Worm (Caenorhabditis elegans): ENCODE data around the gene R08F11.1.

Gene R08F11.1

ce11 chrV:3784167-3784734, at the start of gene R08F11.1:
TSS of gene R08F11.1 (minus strand) at chrV:3784217.
- TF ChIP-seq tab-1 (GFP tag; IDR thresholded peaks at IDR 0.05) (no peak), med-1 (GFP tag; optimal IDR thresholded peaks at IDR 0.05; ENCODE audit: insufficient read depth) (no peak), klf-2 (GFP tag; conservative IDR thresholded peaks at IDR 0.05) (no peak), ref-1 (GFP tag; conservative IDR thresholded peaks at IDR 0.05) (no peak), T22C8.4 (GFP tag; IDR thresholded peaks at IDR 0.05) (no peak), ztf-29 (GFP tag; IDR thresholded peaks at IDR 0.05) (no peak), cog-1 (tag; optimal IDR thresholded peaks at IDR 0.05) (no peak), ztf-23 (GFP tag; IDR thresholded peaks at IDR 0.05) (no peak)

ce11 chrV:3832661-3833060, 48.6 kb upstream of the R08F11.1 start:
- TF ChIP-seq cog-1 (tag; optimal IDR thresholded peaks at IDR 0.05) (no peak), klf-2 (GFP tag; conservative IDR thresholded peaks at IDR 0.05) (no peak)

- TF ChIP-seq ref-1 (GFP tag; conservative IDR thresholded peaks at IDR 0.05) (no peak), ztf-29 (GFP tag; IDR thresholded peaks at IDR 0.05) (no peak), tab-1 (GFP tag; IDR thresholded peaks at IDR 0.05) (no peak), T22C8.4 (GFP tag; IDR thresholded peaks at IDR 0.05) (no peak), flt-1 (GFP tag; IDR thresholded peaks at IDR 0.05) (no peak), cog-1 (tag; optimal IDR thresholded peaks at IDR 0.05) (no peak), ztf-23 (GFP tag; IDR thresholded peaks at IDR 0.05) (no peak), med-1 (GFP tag; optimal IDR thresholded peaks at IDR 0.05; ENCODE audit: insufficient read depth) (no peak), klf-2 (GFP tag; conservative IDR thresholded peaks at IDR 0.05) (no peak)
Measured at ce11 chrV:3832103-3832502, 48.1 kb upstream of the R08F11.1 start.

ce11 chrV:3831616-3832015, 47.6 kb upstream of the R08F11.1 start, which contains the start of gene H10D18.5:
TSS of gene H10D18.5 (minus strand) at chrV:3831716.
- TF ChIP-seq klf-2 (GFP tag; conservative IDR thresholded peaks at IDR 0.05), result no peak
- TF ChIP-seq cog-1 (tag; optimal IDR thresholded peaks at IDR 0.05), result no peak
- TF ChIP-seq ztf-23 (GFP tag; IDR thresholded peaks at IDR 0.05), result no peak
- TF ChIP-seq ref-1 (GFP tag; conservative IDR thresholded peaks at IDR 0.05), result no peak
- TF ChIP-seq ztf-29 (GFP tag; IDR thresholded peaks at IDR 0.05), result no peak
- no peak for TF ChIP-seq med-1 (GFP tag; optimal IDR thresholded peaks at IDR 0.05; ENCODE audit: insufficient read depth)
- TF ChIP-seq T22C8.4 (GFP tag; IDR thresholded peaks at IDR 0.05), result no peak

ce11 chrV:3825190-3825589, 41.2 kb upstream of the R08F11.1 start:
- TF ChIP-seq med-1 (GFP tag; optimal IDR thresholded peaks at IDR 0.05; ENCODE audit: insufficient read depth), result no peak
- no peak for TF ChIP-seq cog-1 (tag; optimal IDR thresholded peaks at IDR 0.05)
- no peak for TF ChIP-seq flt-1 (GFP tag; IDR thresholded peaks at IDR 0.05)
- TF ChIP-seq ztf-29 (GFP tag; IDR thresholded peaks at IDR 0.05), result no peak
- TF ChIP-seq tab-1 (GFP tag; IDR thresholded peaks at IDR 0.05), result no peak
- TF ChIP-seq ztf-23 (GFP tag; IDR thresholded peaks at IDR 0.05), result no peak
- no peak for TF ChIP-seq ref-1 (GFP tag; conservative IDR thresholded peaks at IDR 0.05)
- no peak for TF ChIP-seq T22C8.4 (GFP tag; IDR thresholded peaks at IDR 0.05)
- TF ChIP-seq klf-2 (GFP tag; conservative IDR thresholded peaks at IDR 0.05), result no peak

ce11 chrV:3820875-3821274, 36.9 kb upstream of the R08F11.1 start:
- TF ChIP-seq med-1 (GFP tag; optimal IDR thresholded peaks at IDR 0.05; ENCODE audit: insufficient read depth), result no peak

- no peak for TF ChIP-seq ztf-23 (GFP tag; IDR thresholded peaks at IDR 0.05)
- TF ChIP-seq ref-1 (GFP tag; conservative IDR thresholded peaks at IDR 0.05), result no peak
- no peak for TF ChIP-seq cog-1 (tag; optimal IDR thresholded peaks at IDR 0.05)
- TF ChIP-seq tab-1 (GFP tag; IDR thresholded peaks at IDR 0.05), result no peak
- no peak for TF ChIP-seq klf-2 (GFP tag; conservative IDR thresholded peaks at IDR 0.05)
- TF ChIP-seq flt-1 (GFP tag; IDR thresholded peaks at IDR 0.05), result no peak
- no peak for TF ChIP-seq T22C8.4 (GFP tag; IDR thresholded peaks at IDR 0.05)
- TF ChIP-seq med-1 (GFP tag; optimal IDR thresholded peaks at IDR 0.05; ENCODE audit: insufficient read depth), result no peak
Measured at ce11 chrV:3814938-3815337, 30.9 kb upstream of the R08F11.1 start, which contains the start of gene H10D18.1. TSS of gene H10D18.1 (plus strand) at chrV:3815214.

ce11 chrV:3814009-3814408, 30.0 kb upstream of the R08F11.1 start:
- TF ChIP-seq tab-1 (GFP tag; IDR thresholded peaks at IDR 0.05), result no peak
- TF ChIP-seq flt-1 (GFP tag; IDR thresholded peaks at IDR 0.05), result no peak
- no peak for TF ChIP-seq cog-1 (tag; optimal IDR thresholded peaks at IDR 0.05)
- TF ChIP-seq klf-2 (GFP tag; conservative IDR thresholded peaks at IDR 0.05), result no peak
- TF ChIP-seq med-1 (GFP tag; optimal IDR thresholded peaks at IDR 0.05; ENCODE audit: insufficient read depth), result no peak
- no peak for TF ChIP-seq ref-1 (GFP tag; conservative IDR thresholded peaks at IDR 0.05)
- TF ChIP-seq ztf-23 (GFP tag; IDR thresholded peaks at IDR 0.05), result no peak
- TF ChIP-seq ztf-29 (GFP tag; IDR thresholded peaks at IDR 0.05), result no peak
- TF ChIP-seq T22C8.4 (GFP tag; IDR thresholded peaks at IDR 0.05), result no peak

- TF ChIP-seq med-1 (GFP tag; optimal IDR thresholded peaks at IDR 0.05; ENCODE audit: insufficient read depth), result no peak
- no peak for TF ChIP-seq ref-1 (GFP tag; conservative IDR thresholded peaks at IDR 0.05)
- no peak for TF ChIP-seq klf-2 (GFP tag; conservative IDR thresholded peaks at IDR 0.05)
- no peak for TF ChIP-seq flt-1 (GFP tag; IDR thresholded peaks at IDR 0.05)
- no peak for TF ChIP-seq ztf-29 (GFP tag; IDR thresholded peaks at IDR 0.05)
- no peak for TF ChIP-seq T22C8.4 (GFP tag; IDR thresholded peaks at IDR 0.05)
- no peak for TF ChIP-seq cog-1 (tag; optimal IDR thresholded peaks at IDR 0.05)
- TF ChIP-seq tab-1 (GFP tag; IDR thresholded peaks at IDR 0.05), result no peak
- TF ChIP-seq ztf-23 (GFP tag; IDR thresholded peaks at IDR 0.05), result no peak
Measured at ce11 chrV:3812291-3812690, 28.3 kb upstream of the R08F11.1 start, which contains the start of gene scl-12. TSS of gene scl-12 (plus strand) at chrV:3812591.

- TF ChIP-seq ztf-29 (GFP tag; IDR thresholded peaks at IDR 0.05), result no peak
Measured at ce11 chrV:3811541-3811940, 27.5 kb upstream of the R08F11.1 start, which contains the start of gene scl-13. TSS of gene scl-13 (minus strand) at chrV:3811641.
